Worm (Caenorhabditis elegans) whole organism, L2 larva: ENCODE results near the gene twk-8.

Experiments
- blmp-1 ChIP-seq: sonication (generic microtip); optimal IDR thresholded peaks from 2 replicates; lab custom pipeline; 2017; ENCODE audit warnings: missing genetic modification characterization, mild to moderate bottlenecking, missing compliant biosample characterization, antibody characterized with exemption, moderate library complexity; ENCODE audit not compliant: insufficient read depth
- elt-1 ChIP-seq: fragments of 150-350 bp; optimal IDR thresholded peaks from 2 replicates; lab custom pipeline; 2014; ENCODE audit warnings: missing biosample characterization, missing genetic modification characterization
- elt-3 ChIP-seq: sonication (generic microtip); optimal IDR thresholded peaks from 2 replicates; lab custom pipeline; 2017; ENCODE audit warnings: missing biosample characterization, missing genetic modification characterization
- fos-1 ChIP-seq: fragments of 150-350 bp; optimal IDR thresholded peaks from 2 replicates; lab custom pipeline; 2014; ENCODE audit warnings: missing biosample characterization, missing genetic modification characterization
- lin-13 ChIP-seq: fragments of 150-350 bp; optimal IDR thresholded peaks from 2 replicates; lab custom pipeline; 2014; ENCODE audit warnings: missing biosample characterization, missing genetic modification reagents, missing genetic modification characterization
- lin-39 ChIP-seq: fragments of 150-350 bp; optimal IDR thresholded peaks from 2 replicates; lab custom pipeline; 2014; ENCODE audit warnings: missing biosample characterization, missing genetic modification reagents, missing genetic modification characterization
- lsy-2 ChIP-seq, 2 experiments: fragments of 150-350 bp in 1 of 2; sonication (generic microtip) in 1 of 2; optimal IDR thresholded peaks; 2 replicates each; lab custom pipeline; 2014 to 2017; ENCODE audit warnings: missing biosample characterization in 2 of 2, missing genetic modification characterization in 2 of 2
- nhr-25 ChIP-seq: fragments of 150-350 bp; sonication (generic microtip); optimal IDR thresholded peaks from 3 replicates; lab custom pipeline; 2014; ENCODE audit warnings: missing biosample characterization, missing genetic modification characterization
- snpc-4 ChIP-seq: fragments of 150-350 bp; optimal IDR thresholded peaks from 2 replicates; lab custom pipeline; 2014; ENCODE audit warnings: missing biosample characterization, missing genetic modification characterization
- ztf-11 ChIP-seq: sonication (generic microtip); optimal IDR thresholded peaks from 2 replicates; lab custom pipeline; 2017; ENCODE audit warnings: missing biosample characterization, missing genetic modification characterization

- no peak for TF ChIP-seq lin-13
- no peak for TF ChIP-seq elt-3 (tag; lab: Kevin White, UChicago)
- no peak for TF ChIP-seq lsy-2 (tag; optimal IDR thresholded peaks at IDR 0.05; lab: Kevin White, UChicago)
- TF ChIP-seq lin-39 = no peak
- no peak for TF ChIP-seq nhr-25 (tag; lab: Kevin White, UChicago)
- no peak for TF ChIP-seq blmp-1
- TF ChIP-seq elt-1 (tag; lab: Kevin White, UChicago) = no peak
- TF ChIP-seq ztf-11 = no peak
- no peak for TF ChIP-seq snpc-4 (tag; lab: Kevin White, UChicago)
- no peak for TF ChIP-seq fos-1 (tag; lab: Kevin White, UChicago)
Measured at ce11 chrIV:9118792-9119191, 36.6 kb downstream of the twk-8 start, which contains the start of gene nrfl-1.
